Fruit fly (Drosophila melanogaster): ENCODE measurements around the gene bsk.

Gene bsk

DNA sequence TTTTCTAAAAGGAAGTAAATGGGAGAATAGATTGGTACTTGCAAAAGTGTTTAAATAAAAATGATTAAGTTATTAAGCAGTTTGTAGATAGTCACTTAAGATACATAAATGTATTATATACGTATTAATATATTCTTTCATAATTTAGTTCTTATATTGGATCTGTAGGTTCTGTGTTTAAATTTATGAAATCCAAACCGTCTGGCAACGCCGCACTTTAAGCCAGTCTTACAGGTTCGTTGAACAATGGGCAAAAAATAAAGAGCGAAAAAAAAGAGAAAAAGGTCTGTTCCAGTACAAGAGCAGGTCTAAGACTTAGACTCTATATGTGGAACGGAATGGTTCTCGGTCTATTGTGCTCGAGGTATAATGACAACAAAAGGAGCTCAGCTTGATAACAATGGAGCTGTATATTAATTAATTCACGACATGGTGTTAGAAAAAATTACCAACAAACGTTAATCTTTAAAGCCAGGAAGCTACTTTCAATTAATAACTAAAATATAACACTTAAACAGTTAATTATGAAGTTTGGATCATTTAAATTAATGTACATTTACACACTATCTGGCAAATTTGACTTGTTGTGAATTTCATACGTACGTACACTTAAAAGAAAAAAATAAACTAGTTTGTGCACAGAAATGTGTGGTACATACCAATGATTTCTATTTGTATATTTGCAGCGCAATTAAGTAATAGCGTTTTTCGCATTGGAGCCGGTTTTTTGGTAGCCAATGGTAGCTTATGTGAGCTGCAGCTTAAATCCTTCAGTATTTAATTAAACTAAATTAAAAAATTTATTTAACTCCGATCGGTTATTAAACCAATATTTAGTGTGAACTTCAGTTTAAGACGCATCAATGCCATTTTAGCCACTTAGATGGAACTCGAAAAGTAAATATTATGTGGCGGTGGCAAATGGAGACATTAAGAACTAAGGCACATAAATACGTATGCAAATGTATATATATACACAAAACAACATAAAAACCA is 41.2 kb downstream of the bsk start, which contains the start of gene CG5731:
CG5731 (minus strand) TSS at position 946 of the 996 bp plus-strand sequence.
- no peak for TF ChIP-seq CG17801 (GFP tag; optimal IDR thresholded peaks at IDR 0.05; ENCODE audit: partially characterized antibody)

DNA sequence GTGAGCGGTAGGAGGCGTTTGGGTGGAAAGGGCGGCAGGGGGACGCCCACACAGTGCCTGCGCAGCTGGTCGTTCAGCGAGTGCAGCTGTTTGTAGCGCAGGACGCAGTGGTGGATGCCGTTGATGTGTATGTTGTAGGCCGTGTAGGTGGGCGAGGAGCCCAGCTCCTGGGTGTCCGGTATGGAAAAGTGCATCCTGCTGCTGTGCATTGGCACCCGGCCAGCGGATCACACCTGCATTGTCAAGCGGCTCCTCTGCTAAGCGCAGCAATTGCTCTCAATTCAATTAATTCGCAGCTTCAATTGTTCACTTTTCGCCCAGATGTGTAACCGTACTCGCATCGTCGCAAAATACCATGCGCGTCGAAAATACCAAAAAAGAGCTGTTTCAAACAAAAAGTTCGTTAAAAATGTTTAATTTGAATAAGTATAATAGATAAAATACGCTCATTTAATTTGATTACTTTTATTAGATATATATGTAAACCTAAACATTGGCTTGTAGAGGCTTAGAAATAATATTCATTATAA is 43.6 kb downstream of the bsk start, which contains the start of gene Snx17:
Snx17 (minus strand) TSS at position 329 of the 530 bp plus-strand sequence.
- no peak for TF ChIP-seq CG17801 (GFP tag; optimal IDR thresholded peaks at IDR 0.05; ENCODE audit: partially characterized antibody)

dm6 chr2L:10205940-10206339 is 44.4 kb downstream of the bsk start:
- no peak for TF ChIP-seq CG17801 (GFP tag; optimal IDR thresholded peaks at IDR 0.05; ENCODE audit: partially characterized antibody)

dm6 chr2L:10203933-10204509 is 46.3 kb downstream of the bsk start, which contains the start of gene CG34159:
Gene CG34159, minus strand, starts transcription at chr2L:10204317.
- TF ChIP-seq CG17801 (GFP tag; optimal IDR thresholded peaks at IDR 0.05; ENCODE audit: partially characterized antibody), result no peak

DNA sequence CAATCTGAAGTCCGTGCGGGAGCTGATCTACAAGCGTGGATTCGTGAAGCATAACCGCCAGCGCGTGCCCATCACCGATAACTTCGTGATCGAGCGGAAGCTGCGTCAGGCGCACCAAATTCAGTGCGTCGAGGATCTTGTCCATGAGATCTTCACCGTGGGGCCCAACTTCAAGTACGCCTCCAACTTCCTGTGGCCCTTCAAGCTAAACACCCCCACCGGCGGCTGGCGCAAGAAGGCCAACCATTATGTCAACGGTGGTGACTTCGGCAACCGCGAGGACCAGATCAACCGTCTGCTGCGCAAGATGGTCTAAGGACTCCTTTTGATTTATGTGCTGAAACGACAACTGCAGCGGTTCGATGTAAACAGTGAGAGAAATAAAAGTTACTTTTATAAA is 48.6 kb downstream of the bsk start:
- no peak for TF ChIP-seq CG17801 (GFP tag; optimal IDR thresholded peaks at IDR 0.05; ENCODE audit: partially characterized antibody)

DNA sequence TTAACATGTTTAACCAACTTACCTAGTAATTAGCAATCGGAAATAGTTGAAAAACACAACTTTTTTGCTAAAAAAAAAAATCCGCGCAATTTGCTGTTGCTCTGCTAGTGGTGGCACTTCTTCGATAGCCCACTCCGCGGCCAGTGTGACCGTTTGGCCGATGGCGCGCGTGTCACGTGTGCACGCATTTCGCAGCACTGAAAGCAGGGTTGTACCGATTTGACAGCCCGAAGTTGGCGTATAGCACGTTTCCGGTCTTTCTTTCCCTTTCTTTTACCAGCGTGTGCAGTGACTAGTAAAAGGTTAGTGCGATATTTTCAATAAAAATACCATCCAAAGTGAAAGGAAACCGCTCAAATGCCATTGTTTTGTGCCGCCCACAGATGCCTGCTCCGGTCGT is 49.5 kb downstream of the bsk start, which contains the start of the genes Ripalpha and RpL7:
Ripalpha (minus strand) TSS at position 128 of the 400 bp plus-strand sequence.
RpL7 (plus strand) TSS at position 158 of the 400 bp plus-strand sequence.
- TF ChIP-seq CG17801 (GFP tag; optimal IDR thresholded peaks at IDR 0.05; ENCODE audit: partially characterized antibody), result peak; percentile 88

dm6 chr2L:10198911-10199310 is 51.4 kb downstream of the bsk start, which contains the start of gene Sur:
Gene Sur, minus strand, starts transcription at chr2L:10199117.
- no peak for TF ChIP-seq CG17801 (GFP tag; optimal IDR thresholded peaks at IDR 0.05; ENCODE audit: partially characterized antibody)

Data from ovary, adult (tissue).